Worm (Caenorhabditis elegans) whole organism, young adult: ENCODE results near the gene K01A12.2.

Source experiments
- B0019.2 ChIP-seq: fragments of 200-800 bp; sonication (Bioruptor generic); conservative IDR thresholded peaks from 2 replicates; pipeline ENCODE4 v1.3.6; 2022; ENCODE audit warnings: missing genetic modification reagents, missing genetic modification characterization, missing compliant biosample characterization
- F52B5.7 ChIP-seq: sonication (generic microtip); optimal IDR thresholded peaks from 2 replicates; lab custom pipeline; 2016; ENCODE audit warnings: mild to moderate bottlenecking, missing genetic modification characterization, missing compliant biosample characterization
- F57A8.1 ChIP-seq: fragments of 200-800 bp; sonication (Bioruptor generic); optimal IDR thresholded peaks from 2 replicates; lab custom pipeline; 2018; ENCODE audit warnings: mild to moderate bottlenecking, missing genetic modification characterization, moderate library complexity, missing compliant biosample characterization
- K11D2.4 ChIP-seq: fragments of 200-800 bp; sonication (Bioruptor generic); IDR thresholded peaks from 2 replicates; pipeline ENCODE4 v1.3.6; 2022; ENCODE audit warnings: missing genetic modification reagents, missing genetic modification characterization, missing compliant biosample characterization
- T26A5.8 ChIP-seq: sonication (generic microtip); optimal IDR thresholded peaks from 2 replicates; lab custom pipeline; 2016; ENCODE audit warnings: missing genetic modification characterization, missing compliant biosample characterization
- Y56A3A.18 ChIP-seq: fragments of 200-800 bp; sonication (Bioruptor generic); IDR thresholded peaks from 2 replicates; pipeline ENCODE4 v1.3.6; 2022; ENCODE audit warnings: missing genetic modification reagents, missing genetic modification characterization, missing compliant biosample characterization
- Y79H2A.3 ChIP-seq: fragments of 200-800 bp; sonication (Bioruptor generic); conservative IDR thresholded peaks from 2 replicates; pipeline ENCODE4 v1.3.6; 2022; ENCODE audit warnings: missing genetic modification reagents, missing genetic modification characterization, missing compliant biosample characterization
- ZK185.1 ChIP-seq: sonication (generic microtip); optimal IDR thresholded peaks from 2 replicates; lab custom pipeline; 2016; ENCODE audit warnings: mild to moderate bottlenecking, missing genetic modification characterization, missing compliant biosample characterization; ENCODE audit not compliant: poor library complexity, severe bottlenecking
- ama-1 ChIP-seq, 3 experiments: fragments of 150-350 bp in 1 of 3; sonication (generic microtip) in 2 of 3; optimal IDR thresholded peaks; 2 replicates each; lab custom pipeline; 2014 to 2018; ENCODE audit warnings: missing biosample characterization in 2 of 3, missing genetic modification characterization in 2 of 3, missing genetic modification reagents in 2 of 3
- aptf-2 ChIP-seq: fragments of 200-800 bp; sonication (Bioruptor generic); conservative IDR thresholded peaks from 2 replicates; pipeline ENCODE4 v1.3.6; 2022; ENCODE audit warnings: missing genetic modification reagents, missing genetic modification characterization, missing compliant biosample characterization
- athp-1 ChIP-seq: sonication (generic microtip); optimal IDR thresholded peaks from 2 replicates; lab custom pipeline; 2017; ENCODE audit warnings: mild to moderate bottlenecking, missing genetic modification characterization, missing compliant biosample characterization
- attf-3 ChIP-seq: fragments of 200-800 bp; sonication (Bioruptor generic); conservative IDR thresholded peaks from 2 replicates; pipeline ENCODE4 v1.3.6; 2022; ENCODE audit warnings: missing genetic modification reagents, missing genetic modification characterization, missing compliant biosample characterization
- attf-5 ChIP-seq: fragments of 200-800 bp; sonication (Bioruptor generic); optimal IDR thresholded peaks from 2 replicates; lab custom pipeline; 2018; ENCODE audit warnings: mild to moderate bottlenecking, missing genetic modification characterization, missing compliant biosample characterization
- attf-6 ChIP-seq: fragments of 200-800 bp; sonication (Bioruptor generic); IDR thresholded peaks from 2 replicates; pipeline ENCODE4 v1.3.6; 2022; ENCODE audit warnings: missing genetic modification reagents, missing genetic modification characterization, missing compliant biosample characterization
- bed-1 ChIP-seq: fragments of 200-800 bp; sonication (Bioruptor generic); IDR thresholded peaks from 2 replicates; pipeline ENCODE4 v1.3.6; 2022; ENCODE audit warnings: missing genetic modification reagents, missing genetic modification characterization, missing compliant biosample characterization
- ceh-40 ChIP-seq: fragments of 200-800 bp; sonication (Bioruptor generic); IDR thresholded peaks from 2 replicates; pipeline ENCODE4 v1.3.6; 2022; ENCODE audit warnings: missing genetic modification characterization, missing compliant biosample characterization
- ceh-58 ChIP-seq: fragments of 200-800 bp; sonication (Bioruptor generic); IDR thresholded peaks from 2 replicates; pipeline ENCODE4 v1.3.6; 2022; ENCODE audit warnings: missing genetic modification characterization, missing compliant biosample characterization
- die-1 ChIP-seq: sonication (generic microtip); optimal IDR thresholded peaks from 2 replicates; lab custom pipeline; 2016; ENCODE audit warnings: missing genotype, mild to moderate bottlenecking, missing genetic modification characterization, missing compliant biosample characterization
- dpl-1 ChIP-seq: fragments of 150-350 bp; optimal IDR thresholded peaks from 2 replicates; lab custom pipeline; 2014; ENCODE audit warnings: missing biosample characterization, missing genetic modification reagents, missing genetic modification characterization
- him-1 ChIP-seq: sonication (generic microtip); optimal IDR thresholded peaks from 2 replicates; lab custom pipeline; 2016; ENCODE audit warnings: missing genotype, missing genetic modification reagents, missing genetic modification characterization, missing compliant biosample characterization
- hlh-12 ChIP-seq: sonication (generic microtip); optimal IDR thresholded peaks from 2 replicates; lab custom pipeline; 2016; ENCODE audit warnings: missing genetic modification characterization, missing compliant biosample characterization
- hmg-1.2 ChIP-seq: fragments of 200-800 bp; sonication (Bioruptor generic); IDR thresholded peaks from 2 replicates; pipeline ENCODE4 v1.3.6; 2022; ENCODE audit warnings: missing genetic modification reagents, missing genetic modification characterization, missing compliant biosample characterization
- hmg-20 ChIP-seq: fragments of 200-800 bp; sonication (Bioruptor generic); IDR thresholded peaks from 2 replicates; pipeline ENCODE4 v1.3.6; 2022; ENCODE audit warnings: missing genetic modification reagents, missing genetic modification characterization, missing compliant biosample characterization
- let-526 ChIP-seq: fragments of 200-800 bp; sonication (Bioruptor generic); IDR thresholded peaks from 2 replicates; pipeline ENCODE4 v1.3.6; 2022; ENCODE audit warnings: missing genetic modification reagents, missing genetic modification characterization, missing compliant biosample characterization
- let-607 ChIP-seq, 2 experiments: fragments of 200-800 bp in 1 of 2; sonication (Bioruptor generic) in 1 of 2; sonication (generic microtip) in 1 of 2; optimal IDR thresholded peaks; 2 replicates each; lab custom pipeline; 2016 to 2018; ENCODE audit warnings: mild to moderate bottlenecking in 2 of 2, missing compliant biosample characterization in 2 of 2, missing genetic modification characterization in 2 of 2, moderate library complexity in 2 of 2, missing genotype in 1 of 2
- lin-26 ChIP-seq: fragments of 200-800 bp; sonication (Bioruptor generic); IDR thresholded peaks from 2 replicates; pipeline ENCODE4 v1.3.6; 2022; ENCODE audit warnings: missing genetic modification reagents, missing genetic modification characterization, missing compliant biosample characterization
- lin-40 ChIP-seq: sonication (generic microtip); optimal IDR thresholded peaks from 2 replicates; lab custom pipeline; 2016; ENCODE audit warnings: missing genetic modification characterization, mild to moderate bottlenecking, missing compliant biosample characterization, missing genotype, missing genetic modification reagents
- lir-1 ChIP-seq: fragments of 200-800 bp; sonication (Bioruptor generic); conservative IDR thresholded peaks from 2 replicates; pipeline ENCODE4 v1.3.6; 2022; ENCODE audit warnings: missing genetic modification reagents, missing genetic modification characterization, missing compliant biosample characterization
- lsy-27 ChIP-seq: sonication (generic microtip); optimal IDR thresholded peaks from 2 replicates; lab custom pipeline; 2017; ENCODE audit warnings: missing genetic modification characterization, mild to moderate bottlenecking, missing compliant biosample characterization, antibody characterized with exemption, missing genotype, borderline replicate concordance; ENCODE audit not compliant: insufficient read depth
- mes-4 ChIP-seq: sonication (generic microtip); optimal IDR thresholded peaks from 2 replicates; lab custom pipeline; 2016; ENCODE audit warnings: missing genotype, missing genetic modification characterization, missing compliant biosample characterization
- mxl-1 ChIP-seq: sonication (generic microtip); optimal IDR thresholded peaks from 2 replicates; lab custom pipeline; 2016; ENCODE audit warnings: missing genetic modification characterization, missing compliant biosample characterization
- nfya-1 ChIP-seq: sonication (generic microtip); optimal IDR thresholded peaks from 2 replicates; lab custom pipeline; 2017; ENCODE audit warnings: antibody characterized with exemption, missing compliant biosample characterization, missing genetic modification characterization, borderline replicate concordance; ENCODE audit not compliant: insufficient read depth
- nhr-120 ChIP-seq: fragments of 200-800 bp; sonication (Bioruptor generic); IDR thresholded peaks from 2 replicates; pipeline ENCODE4 v1.3.6; 2022; ENCODE audit warnings: missing genetic modification characterization, missing compliant biosample characterization
- nhr-179 ChIP-seq: sonication (generic microtip); optimal IDR thresholded peaks from 2 replicates; lab custom pipeline; 2016; ENCODE audit warnings: mild to moderate bottlenecking, missing genetic modification characterization, missing compliant biosample characterization
- nhr-80 ChIP-seq: sonication (generic microtip); optimal IDR thresholded peaks from 2 replicates; lab custom pipeline; 2016; ENCODE audit warnings: missing genetic modification characterization, missing compliant biosample characterization
- nhr-90 ChIP-seq: sonication (generic microtip); optimal IDR thresholded peaks from 2 replicates; lab custom pipeline; 2016; ENCODE audit warnings: missing genotype, mild to moderate bottlenecking, missing genetic modification characterization, missing compliant biosample characterization
- pbrm-1 ChIP-seq: fragments of 200-800 bp; sonication (Bioruptor generic); IDR thresholded peaks from 2 replicates; pipeline ENCODE4 v1.3.6; 2022; ENCODE audit warnings: missing genetic modification reagents, missing genetic modification characterization, missing compliant biosample characterization
- rcor-1 ChIP-seq: fragments of 200-800 bp; sonication (Bioruptor generic); IDR thresholded peaks from 2 replicates; pipeline ENCODE4 v1.3.6; 2022; ENCODE audit warnings: missing genetic modification reagents, missing genetic modification characterization, missing compliant biosample characterization
- rec-8 ChIP-seq, 2 experiments: sonication (generic microtip); optimal IDR thresholded peaks; 2 replicates each; lab custom pipeline; 2016; ENCODE audit warnings: mild to moderate bottlenecking in 2 of 2, missing genetic modification characterization in 2 of 2, missing genetic modification reagents in 2 of 2, missing genotype in 2 of 2, missing biosample characterization in 1 of 2, missing compliant biosample characterization in 1 of 2, moderate library complexity in 1 of 2
- rpc-1 ChIP-seq, 2 experiments: fragments of 150-350 bp in 1 of 2; sonication (generic microtip) in 1 of 2; optimal IDR thresholded peaks; 2 replicates each; lab custom pipeline; 2014 to 2018; ENCODE audit warnings: missing biosample characterization in 1 of 2, missing genetic modification characterization in 1 of 2, missing genetic modification reagents in 1 of 2, missing genotype in 1 of 2
- snpc-1.3 ChIP-seq: sonication (generic microtip); optimal IDR thresholded peaks from 2 replicates; lab custom pipeline; 2017; ENCODE audit warnings: missing genetic modification characterization, mild to moderate bottlenecking, missing compliant biosample characterization, antibody characterized with exemption, moderate library complexity, missing genotype, missing genetic modification reagents; ENCODE audit not compliant: insufficient read depth
- sptf-2 ChIP-seq: fragments of 200-800 bp; sonication (Bioruptor generic); optimal IDR thresholded peaks from 2 replicates; lab custom pipeline; 2018; ENCODE audit warnings: mild to moderate bottlenecking, missing genetic modification characterization, missing compliant biosample characterization
- ztf-18 ChIP-seq: sonication (generic microtip); optimal IDR thresholded peaks from 2 replicates; lab custom pipeline; 2016; ENCODE audit warnings: missing genotype, mild to moderate bottlenecking, missing genetic modification characterization, missing compliant biosample characterization
- ztf-28 ChIP-seq: fragments of 200-800 bp; sonication (Bioruptor generic); IDR thresholded peaks from 2 replicates; pipeline ENCODE4 v1.3.6; 2022; ENCODE audit warnings: missing genetic modification reagents, missing genetic modification characterization, missing compliant biosample characterization
- ztf-3 ChIP-seq: fragments of 200-800 bp; sonication (Bioruptor generic); optimal IDR thresholded peaks from 2 replicates; lab custom pipeline; 2018; ENCODE audit warnings: mild to moderate bottlenecking, missing genetic modification characterization, missing compliant biosample characterization
- ztf-6 ChIP-seq: fragments of 200-800 bp; sonication (Bioruptor generic); IDR thresholded peaks from 2 replicates; pipeline ENCODE4 v1.3.6; 2022; ENCODE audit warnings: missing genetic modification reagents, missing genetic modification characterization, missing compliant biosample characterization

The K01A12.2 gene

ce11 chrX:8608756-8609155 is 4.4 kb upstream of the K01A12.2 start:
- TF ChIP-seq ztf-3 (no peak), rcor-1 (GFP tag; lab: Robert Waterston, UW) (0 out of 2 replicates have a peak, but pooled peaks have one; percentile 20), ztf-18 (peak; percentile 55), sptf-2 (GFP tag; lab: Kevin White, UChicago) (peak; percentile 24), nhr-120 (GFP tag; lab: Robert Waterston, UW) (no peak), attf-6 (peak; percentile 58; the same call in 1 of the 2 replicates), ztf-28 (GFP tag; lab: Robert Waterston, UW) (0 out of 2 replicates have a peak, but pooled peaks have one; percentile 58), aptf-2 (no peak), athp-1 (tag; lab: Kevin White, UChicago) (peak; percentile 29), let-607 (tag; optimal IDR thresholded peaks at IDR 0.05; lab: Kevin White, UChicago) (peak in 1 of 2 experiments; percentile 43), nhr-179 (peak; percentile 7), hlh-12 (tag; lab: Kevin White, UChicago) (no peak), ceh-40 (GFP tag; lab: Robert Waterston, UW) (peak; percentile 46; the same call in 1 of the 2 replicates), mxl-1 (tag; lab: Kevin White, UChicago) (peak; percentile 53), him-1 (tag; lab: Kevin White, UChicago) (peak; percentile 79), attf-5 (GFP tag; lab: Kevin White, UChicago) (peak; percentile 2), lsy-27 (tag; lab: Kevin White, UChicago) (peak; percentile 42), lin-40 (peak; percentile 50), lir-1 (GFP tag; lab: Robert Waterston, UW) (0 out of 2 replicates have a peak, but pooled peaks have one; percentile 34), nhr-80 (tag; lab: Kevin White, UChicago) (no peak), bed-1 (GFP tag; lab: Robert Waterston, UW) (0 out of 2 replicates have a peak, but pooled peaks have one; percentile 69), dpl-1 (GFP tag; lab: Kevin White, UChicago) (no peak), B0019.2 (no peak), die-1 (peak; percentile 72), hmg-20 (peak; percentile 62; the same call in 1 of the 2 replicates), T26A5.8 (tag; lab: Kevin White, UChicago) (peak; percentile 33), rec-8 (tag; optimal IDR thresholded peaks at IDR 0.05; lab: Kevin White, UChicago) (peak; percentile 40 to 51), ama-1 (optimal IDR thresholded peaks at IDR 0.05; lab: Kevin White, UChicago) (no peak), ama-1 (GFP tag; optimal IDR thresholded peaks at IDR 0.05; lab: Kevin White, UChicago) (peak in 1 of 2 experiments; percentile 67), Y79H2A.3 (GFP tag; lab: Robert Waterston, UW) (no peak), let-526 (peak; percentile 73), mes-4 (tag; lab: Kevin White, UChicago) (no peak), pbrm-1 (GFP tag; lab: Robert Waterston, UW) (peak; percentile 47; the same call in 1 of the 2 replicates), F52B5.7 (peak; percentile 16), nhr-90 (tag; lab: Kevin White, UChicago) (peak; percentile 81), ceh-58 (GFP tag; lab: Robert Waterston, UW) (peak; percentile 77; the same call in 1 of the 2 replicates), nfya-1 (no peak), hmg-1.2 (GFP tag; lab: Robert Waterston, UW) (peak; percentile 77; the same call in 1 of the 2 replicates), lin-26 (GFP tag; lab: Robert Waterston, UW) (peak; percentile 93), K11D2.4 (GFP tag; lab: Robert Waterston, UW) (0 out of 2 replicates have a peak, but pooled peaks have one; percentile 35), F57A8.1 (GFP tag; lab: Kevin White, UChicago) (no peak), rpc-1 (optimal IDR thresholded peaks at IDR 0.05; lab: Kevin White, UChicago) (peak; percentile 97), rpc-1 (tag; optimal IDR thresholded peaks at IDR 0.05; lab: Kevin White, UChicago) (peak; percentile 92), snpc-1.3 (tag; lab: Kevin White, UChicago) (peak; percentile 38), attf-3 (0 out of 2 replicates have a peak, but pooled peaks have one; percentile 14), ztf-6 (GFP tag; lab: Robert Waterston, UW) (no peak), Y56A3A.18 (GFP tag; lab: Robert Waterston, UW) (0 out of 2 replicates have a peak, but pooled peaks have one; percentile 65), ZK185.1 (tag; lab: Kevin White, UChicago) (peak; percentile 92)
